Fruit fly (Drosophila melanogaster): ENCODE measurements around the gene CG32074.

- TF ChIP-seq CG8478 (optimal IDR thresholded peaks at IDR 0.05) (no peak), CTCF (optimal IDR thresholded peaks at IDR 0.05) (no peak)
Observed at dm6 chr3L:11125636-11126532, 6.2 kb downstream of the CG32074 start.

All from S2 (cell line).